Worm (Caenorhabditis elegans): ENCODE results near the gene T04C12.33.
A peak's percentile ranks its signal among the peaks of the same experiment; 100 is the strongest.

- TF ChIP-seq sea-2 (GFP tag; IDR thresholded peaks at IDR 0.05) (no peak), unc-62 (GFP tag; optimal IDR thresholded peaks at IDR 0.05) (no peak), cebp-2 (GFP tag; IDR thresholded peaks at IDR 0.05) (no peak), somi-1 (GFP tag; optimal IDR thresholded peaks at IDR 0.05) (no peak), dpl-1 (GFP tag; optimal IDR thresholded peaks at IDR 0.05) (no peak), lsl-1 (GFP tag; optimal IDR thresholded peaks at IDR 0.05) (no peak), xnd-1 (tag; optimal IDR thresholded peaks at IDR 0.05) (no peak), tlf-1 (GFP tag; optimal IDR thresholded peaks at IDR 0.05) (no peak), ama-1 (optimal IDR thresholded peaks at IDR 0.05) (peak; percentile 6), ama-1 (GFP tag; optimal IDR thresholded peaks at IDR 0.05) (no peak)
Measured at ce11 chrV:11059180-11059579, 7.2 kb downstream of the T04C12.33 start, which contains the start of gene T04C12.1.
